Worm (Caenorhabditis elegans) whole organism, young adult: ENCODE measurements around the gene clec-135.
A peak's percentile ranks its signal among the peaks of the same experiment; 100 is the strongest.

ENCODE experiments used
- B0336.3 ChIP-seq: fragments of 200-800 bp; sonication (Bioruptor generic); IDR thresholded peaks from 2 replicates; pipeline ENCODE4 v1.3.6; 2022; ENCODE audit warnings: missing genetic modification characterization, missing compliant biosample characterization
- C06A6.2 ChIP-seq: fragments of 200-800 bp; sonication (Bioruptor generic); conservative IDR thresholded peaks from 2 replicates; pipeline ENCODE4 v1.3.6; 2022; ENCODE audit warnings: missing genetic modification characterization, missing compliant biosample characterization
- D2030.7 ChIP-seq: fragments of 200-800 bp; sonication (Bioruptor generic); IDR thresholded peaks from 2 replicates; pipeline ENCODE4 v1.3.6; 2022; ENCODE audit warnings: missing genetic modification reagents, missing genetic modification characterization, missing compliant biosample characterization
- F10E7.11 ChIP-seq: sonication (generic microtip); optimal IDR thresholded peaks from 2 replicates; lab custom pipeline; 2017; ENCODE audit warnings: mild to moderate bottlenecking, missing genetic modification characterization, moderate library complexity, missing compliant biosample characterization
- F49E8.2 ChIP-seq: sonication (generic microtip); optimal IDR thresholded peaks from 3 replicates; lab custom pipeline; 2017; ENCODE audit warnings: missing genetic modification characterization, mild to moderate bottlenecking, missing compliant biosample characterization, antibody characterized with exemption, moderate library complexity; ENCODE audit not compliant: insufficient read depth
- F52B5.7 ChIP-seq: sonication (generic microtip); optimal IDR thresholded peaks from 2 replicates; lab custom pipeline; 2016; ENCODE audit warnings: mild to moderate bottlenecking, missing genetic modification characterization, missing compliant biosample characterization
- F55B11.4 ChIP-seq: sonication (generic microtip); optimal IDR thresholded peaks from 2 replicates; lab custom pipeline; 2016; ENCODE audit warnings: missing compliant biosample characterization, missing genetic modification characterization, borderline replicate concordance; ENCODE audit not compliant: insufficient read depth
- T07F8.4 ChIP-seq: sonication (generic microtip); optimal IDR thresholded peaks from 2 replicates; lab custom pipeline; 2016; ENCODE audit warnings: mild to moderate bottlenecking, missing genetic modification characterization, moderate library complexity, missing compliant biosample characterization
- Y53F4B.3 ChIP-seq: fragments of 200-800 bp; sonication (Bioruptor generic); IDR thresholded peaks from 2 replicates; pipeline ENCODE4 v1.3.6; 2022; ENCODE audit warnings: missing genetic modification reagents, missing genetic modification characterization, missing compliant biosample characterization
- ZK185.1 ChIP-seq: sonication (generic microtip); optimal IDR thresholded peaks from 2 replicates; lab custom pipeline; 2016; ENCODE audit warnings: mild to moderate bottlenecking, missing genetic modification characterization, missing compliant biosample characterization; ENCODE audit not compliant: poor library complexity, severe bottlenecking
- akir-1 ChIP-seq: fragments of 200-800 bp; sonication (Bioruptor generic); optimal IDR thresholded peaks from 2 replicates; lab custom pipeline; 2018; ENCODE audit warnings: mild to moderate bottlenecking, missing genetic modification characterization, moderate library complexity, missing compliant biosample characterization
- aptf-3 ChIP-seq: fragments of 200-800 bp; sonication (Bioruptor generic); IDR thresholded peaks from 2 replicates; pipeline ENCODE4 v1.3.6; 2022; ENCODE audit warnings: missing genetic modification characterization, missing compliant biosample characterization
- atf-7 ChIP-seq: sonication (generic microtip); optimal IDR thresholded peaks from 2 replicates; lab custom pipeline; 2017; ENCODE audit warnings: mild to moderate bottlenecking, missing genetic modification characterization, missing compliant biosample characterization
- attf-5 ChIP-seq: fragments of 200-800 bp; sonication (Bioruptor generic); optimal IDR thresholded peaks from 2 replicates; lab custom pipeline; 2018; ENCODE audit warnings: mild to moderate bottlenecking, missing genetic modification characterization, missing compliant biosample characterization
- bed-2 ChIP-seq: fragments of 200-800 bp; sonication (Bioruptor generic); IDR thresholded peaks from 2 replicates; pipeline ENCODE4 v1.3.6; 2022; ENCODE audit warnings: missing genetic modification reagents, missing genetic modification characterization, missing compliant biosample characterization
- cebp-2 ChIP-seq: fragments of 200-800 bp; sonication (Bioruptor generic); IDR thresholded peaks from 2 replicates; pipeline ENCODE4 v1.3.6; 2022; ENCODE audit warnings: missing genetic modification characterization, missing compliant biosample characterization
- dpff-1 ChIP-seq: sonication (generic microtip); optimal IDR thresholded peaks from 2 replicates; lab custom pipeline; 2017; ENCODE audit warnings: mild to moderate bottlenecking, missing genetic modification characterization, missing compliant biosample characterization
- efl-1 ChIP-seq: fragments of 150-350 bp; optimal IDR thresholded peaks from 2 replicates; lab custom pipeline; 2014; ENCODE audit warnings: missing biosample characterization, missing genetic modification reagents, missing genetic modification characterization
- egl-18 ChIP-seq: fragments of 200-800 bp; sonication (Bioruptor generic); IDR thresholded peaks from 2 replicates; pipeline ENCODE4 v1.3.6; 2022; ENCODE audit warnings: missing genetic modification reagents, missing genetic modification characterization, missing compliant biosample characterization
- egrh-3 ChIP-seq: fragments of 200-800 bp; sonication (Bioruptor generic); IDR thresholded peaks from 2 replicates; pipeline ENCODE4 v1.3.6; 2022; ENCODE audit warnings: missing genetic modification reagents, missing genetic modification characterization, missing compliant biosample characterization
- ets-4 ChIP-seq: fragments of 200-800 bp; sonication (Bioruptor generic); optimal IDR thresholded peaks from 2 replicates; lab custom pipeline; 2018; ENCODE audit warnings: mild to moderate bottlenecking, missing genetic modification characterization, missing compliant biosample characterization
- let-526 ChIP-seq: fragments of 200-800 bp; sonication (Bioruptor generic); IDR thresholded peaks from 2 replicates; pipeline ENCODE4 v1.3.6; 2022; ENCODE audit warnings: missing genetic modification reagents, missing genetic modification characterization, missing compliant biosample characterization
- lin-26 ChIP-seq: fragments of 200-800 bp; sonication (Bioruptor generic); IDR thresholded peaks from 2 replicates; pipeline ENCODE4 v1.3.6; 2022; ENCODE audit warnings: missing genetic modification reagents, missing genetic modification characterization, missing compliant biosample characterization
- lin-35 ChIP-seq, 3 experiments: fragments of 150-350 bp in 2 of 3; sonication (generic microtip) in 1 of 3; optimal IDR thresholded peaks; 2 replicates each; lab custom pipeline; 2014 to 2018; ENCODE audit warnings: missing biosample characterization in 3 of 3, missing genetic modification characterization in 3 of 3, missing genetic modification reagents in 3 of 3
- lin-40 ChIP-seq: sonication (generic microtip); optimal IDR thresholded peaks from 2 replicates; lab custom pipeline; 2016; ENCODE audit warnings: missing genetic modification characterization, mild to moderate bottlenecking, missing compliant biosample characterization, missing genotype, missing genetic modification reagents
- lin-54 ChIP-seq: fragments of 200-800 bp; sonication (Bioruptor generic); optimal IDR thresholded peaks from 2 replicates; lab custom pipeline; 2018; ENCODE audit warnings: mild to moderate bottlenecking, missing genetic modification characterization, missing compliant biosample characterization
- madf-10 ChIP-seq: sonication (generic microtip); optimal IDR thresholded peaks from 2 replicates; lab custom pipeline; 2016; ENCODE audit warnings: mild to moderate bottlenecking, missing genetic modification characterization, missing compliant biosample characterization
- madf-3 ChIP-seq: fragments of 200-800 bp; sonication (Bioruptor generic); IDR thresholded peaks from 2 replicates; pipeline ENCODE4 v1.3.6; 2022; ENCODE audit warnings: missing genetic modification reagents, missing genetic modification characterization, missing compliant biosample characterization
- mcd-1 ChIP-seq: fragments of 200-800 bp; sonication (Bioruptor generic); IDR thresholded peaks from 2 replicates; pipeline ENCODE4 v1.3.6; 2022; ENCODE audit warnings: missing genetic modification reagents, missing genetic modification characterization, missing compliant biosample characterization
- mel-28 ChIP-seq: sonication (generic microtip); optimal IDR thresholded peaks from 2 replicates; lab custom pipeline; 2016; ENCODE audit warnings: borderline replicate concordance, mild to moderate bottlenecking, missing genetic modification characterization, missing compliant biosample characterization
- mes-4 ChIP-seq: sonication (generic microtip); optimal IDR thresholded peaks from 2 replicates; lab custom pipeline; 2016; ENCODE audit warnings: missing genotype, missing genetic modification characterization, missing compliant biosample characterization
- nfya-2 ChIP-seq: fragments of 200-800 bp; sonication (Bioruptor generic); IDR thresholded peaks from 2 replicates; pipeline ENCODE4 v1.3.6; 2022; ENCODE audit warnings: missing genetic modification reagents, missing genetic modification characterization, missing compliant biosample characterization
- nhr-179 ChIP-seq: sonication (generic microtip); optimal IDR thresholded peaks from 2 replicates; lab custom pipeline; 2016; ENCODE audit warnings: mild to moderate bottlenecking, missing genetic modification characterization, missing compliant biosample characterization
- nhr-80 ChIP-seq: sonication (generic microtip); optimal IDR thresholded peaks from 2 replicates; lab custom pipeline; 2016; ENCODE audit warnings: missing genetic modification characterization, missing compliant biosample characterization
- pha-4 ChIP-seq: fragments of 150-350 bp; sonication (generic microtip); optimal IDR thresholded peaks from 2 replicates; lab custom pipeline; 2014; ENCODE audit warnings: missing biosample characterization, missing genetic modification reagents, missing genetic modification characterization
- rcor-1 ChIP-seq: fragments of 200-800 bp; sonication (Bioruptor generic); IDR thresholded peaks from 2 replicates; pipeline ENCODE4 v1.3.6; 2022; ENCODE audit warnings: missing genetic modification reagents, missing genetic modification characterization, missing compliant biosample characterization
- repo-1 ChIP-seq: sonication (generic microtip); optimal IDR thresholded peaks from 2 replicates; lab custom pipeline; 2017; ENCODE audit warnings: mild to moderate bottlenecking, missing genetic modification characterization, missing compliant biosample characterization
- sdz-38 ChIP-seq: sonication (generic microtip); optimal IDR thresholded peaks from 2 replicates; lab custom pipeline; 2016; ENCODE audit warnings: missing genotype, missing genetic modification characterization, missing compliant biosample characterization
- snpc-1.1 ChIP-seq: sonication (generic microtip); optimal IDR thresholded peaks from 2 replicates; lab custom pipeline; 2017; ENCODE audit warnings: missing genetic modification characterization, mild to moderate bottlenecking, missing compliant biosample characterization, antibody characterized with exemption, moderate library complexity, missing genotype, missing genetic modification reagents; ENCODE audit not compliant: insufficient read depth
- snpc-3.4 ChIP-seq: sonication (generic microtip); optimal IDR thresholded peaks from 2 replicates; lab custom pipeline; 2017; ENCODE audit warnings: missing genetic modification characterization, mild to moderate bottlenecking, missing compliant biosample characterization, antibody characterized with exemption, moderate library complexity, missing genotype, missing genetic modification reagents
- snpc-4 ChIP-seq, 5 experiments: fragments of 150-350 bp in 1 of 5; sonication (generic microtip) in 4 of 5; optimal IDR thresholded peaks; 2 replicates each; lab custom pipeline; 2014 to 2018; ENCODE audit warnings: missing genetic modification characterization in 5 of 5, missing biosample characterization in 3 of 5, antibody characterized with exemption in 2 of 5, mild to moderate bottlenecking in 2 of 5, missing compliant biosample characterization in 2 of 5, missing genotype in 2 of 5, moderate library complexity in 2 of 5, missing genetic modification reagents in 1 of 5
- tbp1 ChIP-seq: fragments of 200-800 bp; sonication (Bioruptor generic); optimal IDR thresholded peaks from 2 replicates; lab custom pipeline; 2018; ENCODE audit warnings: mild to moderate bottlenecking, missing genetic modification characterization, missing compliant biosample characterization
- xnd-1 ChIP-seq: sonication (generic microtip); optimal IDR thresholded peaks from 2 replicates; lab custom pipeline; 2016; ENCODE audit warnings: missing genotype, missing genetic modification reagents, missing genetic modification characterization, missing compliant biosample characterization
- ztf-22 ChIP-seq: fragments of 200-800 bp; sonication (Bioruptor generic); optimal IDR thresholded peaks from 2 replicates; lab custom pipeline; 2018; ENCODE audit warnings: mild to moderate bottlenecking, missing genetic modification characterization, moderate library complexity, missing compliant biosample characterization
- ztf-28 ChIP-seq: fragments of 200-800 bp; sonication (Bioruptor generic); IDR thresholded peaks from 2 replicates; pipeline ENCODE4 v1.3.6; 2022; ENCODE audit warnings: missing genetic modification reagents, missing genetic modification characterization, missing compliant biosample characterization
- ztf-3 ChIP-seq: fragments of 200-800 bp; sonication (Bioruptor generic); optimal IDR thresholded peaks from 2 replicates; lab custom pipeline; 2018; ENCODE audit warnings: mild to moderate bottlenecking, missing genetic modification characterization, missing compliant biosample characterization
- ztf-6 ChIP-seq: fragments of 200-800 bp; sonication (Bioruptor generic); IDR thresholded peaks from 2 replicates; pipeline ENCODE4 v1.3.6; 2022; ENCODE audit warnings: missing genetic modification reagents, missing genetic modification characterization, missing compliant biosample characterization

The clec-135 gene

ce11 chrII:4228112-4228770 lies 30.3 kb downstream of the clec-135 start (continued):
- no peak for TF ChIP-seq madf-10 (tag; lab: Kevin White, UChicago)
- TF ChIP-seq snpc-1.1 (tag; lab: Kevin White, UChicago), result no peak
- TF ChIP-seq pha-4, result no peak
- TF ChIP-seq nhr-80, result no peak
- peak; percentile 21 for TF ChIP-seq tbp1 (GFP tag; lab: Kevin White, UChicago)
- TF ChIP-seq attf-5 (GFP tag; lab: Kevin White, UChicago), result no peak
- TF ChIP-seq atf-7 (tag; lab: Kevin White, UChicago), result no peak
- TF ChIP-seq ztf-3 (GFP tag; lab: Kevin White, UChicago), result no peak
- TF ChIP-seq let-526 (GFP tag; lab: Robert Waterston, UW), result no peak
- no peak; the same call in 1 of the 2 replicates for TF ChIP-seq rcor-1 (GFP tag; lab: Robert Waterston, UW)
- no peak for TF ChIP-seq ZK185.1 (tag; lab: Kevin White, UChicago)
- TF ChIP-seq nhr-179 (tag; lab: Kevin White, UChicago), result no peak
- TF ChIP-seq bed-2 (GFP tag; lab: Robert Waterston, UW), result no peak
- no peak for TF ChIP-seq F55B11.4
- no peak for TF ChIP-seq lin-35 (GFP tag; optimal IDR thresholded peaks at IDR 0.05; lab: Kevin White, UChicago)
- 0 out of 2 replicates have a peak, but pooled peaks have one; percentile 13 for TF ChIP-seq egrh-3 (GFP tag; lab: Robert Waterston, UW)
- TF ChIP-seq madf-3 (GFP tag; lab: Robert Waterston, UW), result no peak
- peak; percentile 91 for TF ChIP-seq cebp-2
- no peak for TF ChIP-seq nfya-2
- TF ChIP-seq C06A6.2 (GFP tag; lab: Robert Waterston, UW), result no peak
- no peak for TF ChIP-seq egl-18 (GFP tag; lab: Robert Waterston, UW)
- peak; percentile 77 for TF ChIP-seq B0336.3 (GFP tag; lab: Robert Waterston, UW)
- TF ChIP-seq, all 124 proteins: peak for 21

ce11 chrII:4226598-4227096 lies 31.9 kb downstream of the clec-135 start, which contains the start of gene C16A11.4:
C16A11.4 (plus strand) TSS chrII:4227046.
- TF ChIP-seq akir-1, result no peak
- no peak for TF ChIP-seq lin-26
- no peak for TF ChIP-seq ztf-3 (GFP tag; lab: Kevin White, UChicago)
- TF ChIP-seq efl-1 (GFP tag; lab: Kevin White, UChicago), result peak; percentile 41
- peak; percentile 70 for TF ChIP-seq snpc-3.4
- TF ChIP-seq ets-4, result no peak
- TF ChIP-seq ztf-28 (GFP tag; lab: Robert Waterston, UW), result no peak
- TF ChIP-seq lin-54, result peak; percentile 52
- peak; percentile 30; the same call in 1 of the 2 replicates for TF ChIP-seq D2030.7 (GFP tag; lab: Robert Waterston, UW)
- TF ChIP-seq snpc-4 (GFP tag; optimal IDR thresholded peaks at IDR 0.05; lab: Kevin White, UChicago), result no peak
- TF ChIP-seq snpc-4 (tag; optimal IDR thresholded peaks at IDR 0.05; lab: Kevin White, UChicago), result peak in 1 of 4 experiments; percentile 33
- no peak for TF ChIP-seq T07F8.4 (tag; lab: Kevin White, UChicago)
- TF ChIP-seq repo-1 (tag; lab: Kevin White, UChicago), result no peak
- no peak for TF ChIP-seq sdz-38 (tag; lab: Kevin White, UChicago)
- peak; percentile 87 for TF ChIP-seq xnd-1 (tag; lab: Kevin White, UChicago)
- TF ChIP-seq mcd-1 (GFP tag; lab: Robert Waterston, UW), result no peak
- TF ChIP-seq aptf-3, result no peak
- TF ChIP-seq F52B5.7 (tag; lab: Kevin White, UChicago), result no peak
- no peak for TF ChIP-seq mes-4 (tag; lab: Kevin White, UChicago)
- no peak for TF ChIP-seq lin-40 (tag; lab: Kevin White, UChicago)
- TF ChIP-seq Y53F4B.3, result no peak
- no peak for TF ChIP-seq ztf-6
- TF ChIP-seq dpff-1, result no peak
- TF ChIP-seq F49E8.2 (tag; lab: Kevin White, UChicago), result peak; percentile 31
- TF ChIP-seq F10E7.11, result no peak
- no peak for TF ChIP-seq mel-28 (tag; lab: Kevin White, UChicago)
- TF ChIP-seq ztf-22 (GFP tag; lab: Kevin White, UChicago), result no peak
